Worm (Caenorhabditis elegans) whole organism, L4 larva: Measurements from ENCODE around the gene cchl-1.

Source experiments
- ZK337.2 ChIP-seq: fragments of 200-800 bp; sonication (Bioruptor generic); IDR thresholded peaks from 2 replicates; pipeline ENCODE4 v1.3.6; 2022; ENCODE audit warnings: missing genetic modification reagents, missing genetic modification characterization, missing compliant biosample characterization
- arid-1 ChIP-seq: fragments of 200-800 bp; sonication (Bioruptor generic); conservative IDR thresholded peaks from 2 replicates; pipeline ENCODE4 v1.3.6; 2022; ENCODE audit warnings: missing genetic modification reagents, missing genetic modification characterization, missing compliant biosample characterization
- ceh-62 ChIP-seq: sonication (generic microtip); optimal IDR thresholded peaks from 2 replicates; lab custom pipeline; 2017; ENCODE audit warnings: missing biosample characterization, missing genetic modification characterization
- cey-2 ChIP-seq: sonication (generic microtip); optimal IDR thresholded peaks from 3 replicates; lab custom pipeline; 2017; ENCODE audit warnings: missing genetic modification characterization, mild to moderate bottlenecking, missing compliant biosample characterization, antibody characterized with exemption, borderline replicate concordance; ENCODE audit not compliant: insufficient read depth
- daf-12 ChIP-seq: fragments of 150-350 bp; optimal IDR thresholded peaks from 2 replicates; lab custom pipeline; 2014; ENCODE audit warnings: missing biosample characterization, missing genetic modification reagents, missing genetic modification characterization
- lin-13 ChIP-seq: fragments of 150-350 bp; optimal IDR thresholded peaks from 2 replicates; lab custom pipeline; 2014; ENCODE audit warnings: missing biosample characterization, missing genetic modification reagents, missing genetic modification characterization
- lin-39 ChIP-seq: fragments of 150-350 bp; optimal IDR thresholded peaks from 2 replicates; lab custom pipeline; 2014; ENCODE audit warnings: missing biosample characterization, missing genetic modification reagents, missing genetic modification characterization
- mdl-1 ChIP-seq, 2 experiments: fragments of 150-350 bp in 1 of 2; sonication (generic microtip) in 1 of 2; optimal IDR thresholded peaks; 2 replicates each; lab custom pipeline; 2014 to 2017; ENCODE audit warnings: missing biosample characterization in 2 of 2, missing genetic modification characterization in 2 of 2
- mep-1 ChIP-seq: fragments of 150-350 bp; sonication (generic microtip); optimal IDR thresholded peaks from 3 replicates; lab custom pipeline; 2014; ENCODE audit warnings: missing biosample characterization, missing genetic modification characterization
- nhr-25 ChIP-seq: sonication (generic microtip); optimal IDR thresholded peaks from 2 replicates; lab custom pipeline; 2017; ENCODE audit warnings: missing genetic modification characterization, mild to moderate bottlenecking, missing compliant biosample characterization, antibody characterized with exemption, moderate library complexity, borderline replicate concordance; ENCODE audit not compliant: insufficient read depth
- nhr-41 ChIP-seq: fragments of 200-800 bp; sonication (Bioruptor generic); IDR thresholded peaks from 2 replicates; pipeline ENCODE4 v1.3.6; 2022; ENCODE audit warnings: missing genetic modification reagents, missing genetic modification characterization, missing compliant biosample characterization
- nhr-77 ChIP-seq: fragments of 150-350 bp; optimal IDR thresholded peaks from 2 replicates; lab custom pipeline; 2014; ENCODE audit warnings: missing biosample characterization, missing genetic modification characterization
- ztf-11 ChIP-seq: fragments of 150-350 bp; optimal IDR thresholded peaks from 2 replicates; lab custom pipeline; 2014; ENCODE audit warnings: missing biosample characterization, missing genetic modification characterization

DNA sequence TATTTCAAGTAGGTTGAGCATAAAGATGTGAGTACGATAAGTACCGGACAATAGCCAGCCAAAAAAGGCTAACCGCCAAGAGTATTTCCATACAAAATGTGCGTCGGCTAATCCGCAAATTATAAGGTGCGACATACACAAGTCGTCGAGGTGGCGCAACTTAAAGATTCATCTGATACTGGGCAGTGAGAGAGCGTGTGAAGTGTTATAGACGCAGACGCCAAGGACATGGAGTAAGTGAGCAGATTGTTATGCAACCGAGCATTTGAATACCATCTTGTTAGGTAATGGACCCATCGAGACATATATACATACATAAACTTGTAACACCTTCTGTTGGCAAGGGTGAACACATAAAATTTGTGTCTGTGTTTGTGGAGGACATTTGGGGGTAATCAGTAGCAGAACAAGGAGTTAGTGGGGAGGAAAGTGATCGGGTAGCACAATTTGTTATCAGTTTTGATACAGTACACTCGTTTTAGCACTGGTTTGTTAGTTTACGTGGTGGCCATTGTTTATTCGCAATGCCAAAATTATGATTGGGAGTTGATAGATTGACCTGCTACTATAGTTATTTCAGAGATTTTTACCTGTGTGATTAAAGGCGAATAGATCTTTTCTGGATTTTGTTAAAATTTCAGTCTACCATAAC, 49.2 kb upstream of the cchl-1 start:
- TF ChIP-seq ZK337.2 (no peak), nhr-77 (tag; lab: Kevin White, UChicago) (no peak), nhr-25 (tag; lab: Kevin White, UChicago) (no peak), ztf-11 (tag; lab: Kevin White, UChicago) (no peak), mdl-1 (tag; optimal IDR thresholded peaks at IDR 0.05; lab: Kevin White, UChicago) (no peak), mep-1 (no peak), ceh-62 (tag; lab: Kevin White, UChicago) (no peak), nhr-41 (GFP tag; lab: Robert Waterston, UW) (no peak), lin-13 (no peak), cey-2 (no peak), arid-1 (GFP tag; lab: Robert Waterston, UW) (no peak), lin-39 (no peak), daf-12 (tag; lab: Kevin White, UChicago) (no peak)
